Worm (Caenorhabditis elegans): ENCODE data around the gene W03A5.2.

ce11 chrIII:5407060-5407459 lies 1.2 kb downstream of the W03A5.2 start:
- TF ChIP-seq klf-2 (GFP tag; conservative IDR thresholded peaks at IDR 0.05) = no peak
- TF ChIP-seq cog-1 (tag; optimal IDR thresholded peaks at IDR 0.05) = no peak
- no peak for TF ChIP-seq ztf-29 (GFP tag; IDR thresholded peaks at IDR 0.05)
- TF ChIP-seq med-1 (GFP tag; optimal IDR thresholded peaks at IDR 0.05; ENCODE audit: insufficient read depth) = no peak

Data from whole organism, midembryonic.